Worm (Caenorhabditis elegans) whole organism, L1 larva: ENCODE measurements around the gene F41C6.4.

Experiments used
- Y116A8C.19 ChIP-seq: sonication (generic microtip); optimal IDR thresholded peaks from 2 replicates; lab custom pipeline; 2016; ENCODE audit warnings: missing compliant biosample characterization, missing genetic modification characterization, borderline replicate concordance
- ceh-82 ChIP-seq, 3 experiments: fragments of 150-350 bp in 1 of 3; sonication (generic microtip) in 2 of 3; optimal IDR thresholded peaks; 2 replicates each; lab custom pipeline; 2014 to 2017; ENCODE audit warnings: missing biosample characterization in 3 of 3, missing genetic modification characterization in 3 of 3
- ceh-90 ChIP-seq: sonication (generic microtip); optimal IDR thresholded peaks from 2 replicates; lab custom pipeline; 2016; ENCODE audit warnings: missing genetic modification characterization, missing compliant biosample characterization
- ces-1 ChIP-seq: fragments of 150-350 bp; optimal IDR thresholded peaks from 2 replicates; lab custom pipeline; 2014; ENCODE audit warnings: missing biosample characterization, missing genetic modification reagents, missing genetic modification characterization
- dpl-1 ChIP-seq, 3 experiments: fragments of 150-350 bp in 2 of 3; sonication (generic microtip) in 1 of 3; optimal IDR thresholded peaks; 2 replicates each; lab custom pipeline; 2014 to 2017; ENCODE audit warnings: missing biosample characterization in 3 of 3, missing genetic modification characterization in 3 of 3, missing genetic modification reagents in 3 of 3
- egl-13 ChIP-seq: sonication (generic microtip); optimal IDR thresholded peaks from 2 replicates; lab custom pipeline; 2016; ENCODE audit warnings: missing genotype, missing genetic modification reagents, missing genetic modification characterization, missing compliant biosample characterization
- fos-1 ChIP-seq: fragments of 150-350 bp; optimal IDR thresholded peaks from 2 replicates; lab custom pipeline; 2014; ENCODE audit warnings: missing biosample characterization, missing genetic modification characterization
- mep-1 ChIP-seq: fragments of 150-350 bp; optimal IDR thresholded peaks from 2 replicates; lab custom pipeline; 2014; ENCODE audit warnings: missing biosample characterization, missing genetic modification characterization
- rnt-1 ChIP-seq: sonication (generic microtip); optimal IDR thresholded peaks from 2 replicates; lab custom pipeline; 2016; ENCODE audit warnings: mild to moderate bottlenecking, missing genetic modification characterization, moderate library complexity, missing compliant biosample characterization
- skn-1 ChIP-seq: fragments of 150-350 bp; optimal IDR thresholded peaks from 2 replicates; lab custom pipeline; 2014; ENCODE audit warnings: missing biosample characterization, missing genetic modification characterization
- snpc-4 ChIP-seq: fragments of 150-350 bp; optimal IDR thresholded peaks from 2 replicates; lab custom pipeline; 2014; ENCODE audit warnings: missing biosample characterization, missing genetic modification characterization

DNA sequence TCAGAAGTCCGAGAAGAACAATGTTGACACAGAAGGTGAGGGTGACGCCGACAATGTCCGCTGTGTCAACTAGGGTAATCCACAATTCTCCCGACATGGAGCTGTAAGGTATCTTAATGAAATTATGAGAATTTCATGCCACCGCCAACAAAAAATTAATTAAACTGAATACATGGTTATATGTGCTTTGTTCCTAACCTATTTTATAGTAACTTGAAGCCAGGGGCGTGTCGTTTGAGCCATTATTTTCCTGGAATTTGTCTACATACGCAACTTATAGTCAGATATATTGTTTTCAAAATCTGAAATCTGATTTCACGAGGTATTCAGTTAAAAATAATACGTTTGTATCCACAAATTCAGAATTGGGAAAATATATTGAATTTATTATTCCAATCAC is 8.8 kb downstream of the F41C6.4 start, which contains the start of gene odr-10:
- no peak for TF ChIP-seq ceh-82 (tag; optimal IDR thresholded peaks at IDR 0.05; lab: Kevin White, UChicago)
- TF ChIP-seq fos-1 (tag; lab: Kevin White, UChicago) = no peak
- TF ChIP-seq ces-1 (GFP tag; lab: Kevin White, UChicago) = no peak
- no peak for TF ChIP-seq rnt-1 (tag; lab: Kevin White, UChicago)
- TF ChIP-seq dpl-1 (GFP tag; optimal IDR thresholded peaks at IDR 0.05; lab: Kevin White, UChicago) = no peak
- TF ChIP-seq egl-13 (tag; lab: Kevin White, UChicago) = no peak
- no peak for TF ChIP-seq Y116A8C.19
- TF ChIP-seq snpc-4 = no peak
- no peak for TF ChIP-seq mep-1 (tag; lab: Kevin White, UChicago)
- TF ChIP-seq skn-1 (tag; lab: Kevin White, UChicago) = no peak
- TF ChIP-seq ceh-90 (tag; lab: Kevin White, UChicago) = no peak
